Fruit fly (Drosophila melanogaster) whole organism, embryonic: ENCODE measurements around the gene Mer.

Experiments
- Abd-B ChIP-seq: fragments of 200-800 bp; sonication (Bioruptor generic); optimal IDR thresholded peaks from 2 replicates; lab custom pipeline; 2018; ENCODE audit warnings: missing biosample characterization, mild to moderate bottlenecking, missing genetic modification characterization, moderate library complexity
- Adf1 ChIP-seq: fragments of 200-800 bp; sonication (Bioruptor generic); IDR thresholded peaks from 2 replicates; pipeline ENCODE4 v1.3.6; 2022; ENCODE audit warnings: missing biosample characterization, missing genetic modification characterization
- Aef1 ChIP-seq: fragments of 200-800 bp; sonication (Bioruptor generic); IDR thresholded peaks from 3 replicates; pipeline ENCODE4 v1.3.6; 2022; ENCODE audit warnings: missing biosample characterization, missing genetic modification characterization
- Antp ChIP-seq: fragments of 200-800 bp; sonication (Bioruptor generic); optimal IDR thresholded peaks from 3 replicates; lab custom pipeline; 2016; ENCODE audit warnings: missing biosample characterization, missing genetic modification characterization
- Bgb ChIP-seq: fragments of 200-800 bp; sonication (Bioruptor generic); IDR thresholded peaks from 2 replicates; pipeline ENCODE4 v1.3.6; 2022; ENCODE audit warnings: missing biosample characterization, missing genetic modification characterization; ENCODE audit not compliant: partially characterized antibody
- CG10979 ChIP-seq: fragments of 200-800 bp; sonication (Bioruptor generic); optimal IDR thresholded peaks from 2 replicates; lab custom pipeline; 2018; ENCODE audit warnings: missing biosample characterization, mild to moderate bottlenecking, missing genetic modification characterization, moderate library complexity
- CG13775 ChIP-seq: fragments of 200-800 bp; sonication (Bioruptor generic); optimal IDR thresholded peaks from 3 replicates; lab custom pipeline; 2017; ENCODE audit warnings: missing biosample characterization, mild to moderate bottlenecking, missing genetic modification characterization
- CG14050 ChIP-seq: fragments of 200-800 bp; sonication (Bioruptor generic); IDR thresholded peaks from 3 replicates; pipeline ENCODE4 v1.3.6; 2022; ENCODE audit warnings: missing biosample characterization, missing genetic modification characterization
- CG15073 ChIP-seq: fragments of 200-800 bp; sonication (Bioruptor generic); optimal IDR thresholded peaks from 2 replicates; lab custom pipeline; 2016; ENCODE audit warnings: missing biosample characterization, missing genetic modification characterization
- CG15601 ChIP-seq: fragments of 200-800 bp; sonication (Bioruptor generic); optimal IDR thresholded peaks from 3 replicates; lab custom pipeline; 2019; ENCODE audit warnings: missing biosample characterization, mild to moderate bottlenecking, missing genetic modification characterization, moderate library complexity
- CG16813 ChIP-seq: fragments of 200-800 bp; sonication (Bioruptor generic); IDR thresholded peaks from 3 replicates; pipeline ENCODE4 v1.3.6; 2022; ENCODE audit warnings: missing biosample characterization, missing genetic modification characterization; ENCODE audit not compliant: partially characterized antibody
- CG18764 ChIP-seq: fragments of 200-800 bp; sonication (Bioruptor generic); optimal IDR thresholded peaks from 3 replicates; lab custom pipeline; 2016; ENCODE audit warnings: missing biosample characterization, missing genetic modification characterization
- CG3847 ChIP-seq: fragments of 200-800 bp; sonication (Bioruptor generic); IDR thresholded peaks from 2 replicates; pipeline ENCODE4 v1.3.6; 2022; ENCODE audit warnings: missing biosample characterization, missing genetic modification characterization
- CG4820 ChIP-seq: fragments of 200-800 bp; sonication (Bioruptor generic); optimal IDR thresholded peaks from 3 replicates; lab custom pipeline; 2016; ENCODE audit warnings: missing biosample characterization, missing genetic modification characterization
- CG6813 ChIP-seq: fragments of 200-800 bp; sonication (Bioruptor generic); optimal IDR thresholded peaks from 2 replicates; lab custom pipeline; 2017; ENCODE audit warnings: missing biosample characterization, missing genetic modification characterization, mild to moderate bottlenecking, moderate library complexity, missing genetic modification reagents
- CG7372 ChIP-seq: fragments of 200-800 bp; sonication (Bioruptor generic); IDR thresholded peaks from 2 replicates; pipeline ENCODE4 v1.3.6; 2022; ENCODE audit warnings: missing biosample characterization, missing genetic modification characterization
- CG8290 ChIP-seq, 3 experiments: fragments of 200-800 bp; sonication (Bioruptor generic); optimal IDR thresholded peaks; 2 replicates each; lab custom pipeline; 2016 to 2019; ENCODE audit warnings: missing biosample characterization in 3 of 3, missing genetic modification characterization in 3 of 3, mild to moderate bottlenecking in 2 of 3, moderate library complexity in 1 of 3
- CG9797 ChIP-seq: fragments of 200-800 bp; sonication (Bioruptor generic); optimal IDR thresholded peaks from 3 replicates; lab custom pipeline; 2018; ENCODE audit warnings: missing biosample characterization, mild to moderate bottlenecking, missing genetic modification characterization
- CG9817 ChIP-seq: fragments of 200-800 bp; sonication (Bioruptor generic); optimal IDR thresholded peaks from 2 replicates; lab custom pipeline; 2018; ENCODE audit warnings: missing biosample characterization, mild to moderate bottlenecking, missing genetic modification characterization, moderate library complexity
- CTCF ChIP-seq: fragments of 200-800 bp; sonication (Bioruptor generic); optimal IDR thresholded peaks from 2 replicates; lab custom pipeline; 2017; ENCODE audit warnings: missing biosample characterization, mild to moderate bottlenecking, missing genetic modification characterization, moderate library complexity
- CoRest ChIP-seq: fragments of 200-800 bp; sonication (Bioruptor generic); optimal IDR thresholded peaks from 3 replicates; lab custom pipeline; 2018; ENCODE audit warnings: missing biosample characterization, mild to moderate bottlenecking, missing genetic modification characterization, moderate library complexity
- Dp ChIP-seq: fragments of 200-800 bp; sonication (Bioruptor generic); optimal IDR thresholded peaks from 2 replicates; lab custom pipeline; 2018; ENCODE audit warnings: missing biosample characterization, mild to moderate bottlenecking, missing genetic modification characterization, moderate library complexity
- Drgx ChIP-seq: fragments of 200-800 bp; sonication (Bioruptor generic); IDR thresholded peaks from 2 replicates; pipeline ENCODE4 v1.3.6; 2022; ENCODE audit warnings: missing biosample characterization, missing genetic modification characterization
- MESR4 ChIP-seq: fragments of 200-800 bp; sonication (Bioruptor generic); optimal IDR thresholded peaks from 2 replicates; lab custom pipeline; 2018; ENCODE audit warnings: missing biosample characterization, mild to moderate bottlenecking, missing genetic modification characterization, moderate library complexity
- Mes4 ChIP-seq: fragments of 200-800 bp; sonication (Bioruptor generic); optimal IDR thresholded peaks from 2 replicates; lab custom pipeline; 2016; ENCODE audit warnings: missing biosample characterization, missing genetic modification characterization
- Mrtf ChIP-seq: fragments of 200-800 bp; sonication (Bioruptor generic); IDR thresholded peaks from 3 replicates; pipeline ENCODE4 v1.3.6; 2022; ENCODE audit warnings: missing biosample characterization, missing genetic modification characterization
- NC2α ChIP-seq: fragments of 200-800 bp; sonication (Bioruptor generic); optimal IDR thresholded peaks from 2 replicates; lab custom pipeline; 2016; ENCODE audit warnings: missing biosample characterization, missing genetic modification characterization
- NC2β ChIP-seq: fragments of 200-800 bp; sonication (Bioruptor generic); optimal IDR thresholded peaks from 2 replicates; lab custom pipeline; 2016; ENCODE audit warnings: missing biosample characterization, missing genetic modification characterization
- Neu2 ChIP-seq: fragments of 200-800 bp; sonication (Bioruptor generic); optimal IDR thresholded peaks from 3 replicates; lab custom pipeline; 2016; ENCODE audit warnings: missing biosample characterization, missing genetic modification characterization, borderline replicate concordance
- Oaz ChIP-seq: fragments of 200-800 bp; sonication (Bioruptor generic); IDR thresholded peaks from 2 replicates; pipeline ENCODE4 v1.3.6; 2022; ENCODE audit warnings: missing biosample characterization, missing genetic modification characterization
- Ptx1 ChIP-seq: fragments of 200-800 bp; sonication (Bioruptor generic); IDR thresholded peaks from 2 replicates; pipeline ENCODE4 v1.3.6; 2022; ENCODE audit warnings: missing biosample characterization, missing genetic modification characterization
- TFAM ChIP-seq: fragments of 200-800 bp; sonication (Bioruptor generic); optimal IDR thresholded peaks from 2 replicates; lab custom pipeline; 2017; ENCODE audit warnings: missing biosample characterization, missing genetic modification characterization, inconsistent platforms
- Usf ChIP-seq: fragments of 200-800 bp; sonication (Bioruptor generic); optimal IDR thresholded peaks from 2 replicates; lab custom pipeline; 2017; ENCODE audit warnings: missing genotype, missing biosample characterization, missing genetic modification characterization
- YL-1 ChIP-seq: fragments of 200-800 bp; sonication (Bioruptor generic); optimal IDR thresholded peaks from 3 replicates; lab custom pipeline; 2017; ENCODE audit warnings: missing biosample characterization, mild to moderate bottlenecking, missing genetic modification characterization
- amos ChIP-seq: fragments of 200-800 bp; sonication (Bioruptor generic); IDR thresholded peaks from 2 replicates; pipeline ENCODE4 v1.3.6; 2022; ENCODE audit warnings: missing biosample characterization, missing genetic modification characterization; ENCODE audit not compliant: partially characterized antibody
- chn ChIP-seq: fragments of 200-800 bp; sonication (Bioruptor generic); optimal IDR thresholded peaks from 2 replicates; lab custom pipeline; 2016; ENCODE audit warnings: missing biosample characterization, missing genetic modification characterization
- disco-r ChIP-seq: fragments of 200-800 bp; sonication (Bioruptor generic); optimal IDR thresholded peaks from 2 replicates; lab custom pipeline; 2016; ENCODE audit warnings: missing biosample characterization, missing genetic modification characterization
- dmrt11E ChIP-seq: fragments of 200-800 bp; sonication (Bioruptor generic); optimal IDR thresholded peaks from 3 replicates; lab custom pipeline; 2018; ENCODE audit warnings: missing biosample characterization, mild to moderate bottlenecking, missing genetic modification characterization, moderate library complexity
- dmrt99B ChIP-seq: fragments of 200-800 bp; sonication (Bioruptor generic); optimal IDR thresholded peaks from 2 replicates; lab custom pipeline; 2018; ENCODE audit warnings: missing biosample characterization, mild to moderate bottlenecking, missing genetic modification characterization, moderate library complexity
- gcm ChIP-seq: fragments of 200-800 bp; sonication (Bioruptor generic); optimal IDR thresholded peaks from 2 replicates; lab custom pipeline; 2019; ENCODE audit warnings: missing biosample characterization, mild to moderate bottlenecking, missing genetic modification characterization, moderate library complexity
- kay ChIP-seq: fragments of 200-800 bp; sonication (Bioruptor generic); optimal IDR thresholded peaks from 2 replicates; lab custom pipeline; 2016; ENCODE audit warnings: missing biosample characterization, missing genetic modification characterization
- maf-S ChIP-seq: fragments of 200-800 bp; sonication (Bioruptor generic); optimal IDR thresholded peaks from 2 replicates; lab custom pipeline; 2016; ENCODE audit warnings: missing biosample characterization, missing genetic modification characterization
- mam ChIP-seq: fragments of 200-800 bp; sonication (Bioruptor generic); optimal IDR thresholded peaks from 3 replicates; lab custom pipeline; 2016; ENCODE audit warnings: missing biosample characterization, missing genetic modification characterization
- pan ChIP-seq, 4 experiments: fragments of >200 bp in 3 of 4; fragments of 200-800 bp in 1 of 4; sonication (Bioruptor generic) in 1 of 4; optimal IDR thresholded peaks in 3 of 4; IDR thresholded peaks in 1 of 4; 2 replicates each; pipeline versions ENCODE4 v1.3.6 to Lab custom; 2017 to 2022; ENCODE audit warnings: missing biosample characterization in 2 of 4, missing genetic modification characterization in 2 of 4, mixed read lengths in 1 of 4
- rib ChIP-seq: fragments of 200-800 bp; sonication (Bioruptor generic); IDR thresholded peaks from 2 replicates; pipeline ENCODE4 v1.3.6; 2022; ENCODE audit warnings: missing biosample characterization, missing genetic modification characterization
- row ChIP-seq: fragments of 200-800 bp; sonication (Bioruptor generic); IDR thresholded peaks from 3 replicates; pipeline ENCODE4 v1.3.6; 2022; ENCODE audit warnings: missing biosample characterization, missing genetic modification characterization
- sens ChIP-seq: fragments of 200-800 bp; sonication (Bioruptor generic); peaks from one replicate; lab custom pipeline; 2016; ENCODE audit warnings: missing biosample characterization, missing genetic modification characterization
- slp2 ChIP-seq: fragments of 200-800 bp; sonication (Bioruptor generic); optimal IDR thresholded peaks from 2 replicates; lab custom pipeline; 2016; ENCODE audit warnings: missing biosample characterization, missing genetic modification characterization
- toy ChIP-seq: fragments of 200-800 bp; sonication (Bioruptor generic); IDR thresholded peaks from 2 replicates; pipeline ENCODE4 v1.3.6; 2022; ENCODE audit warnings: missing biosample characterization, missing genetic modification characterization
- wek ChIP-seq: fragments of 200-800 bp; sonication (Bioruptor generic); optimal IDR thresholded peaks from 3 replicates; lab custom pipeline; 2018; ENCODE audit warnings: missing biosample characterization, mild to moderate bottlenecking, missing genetic modification characterization, moderate library complexity
- zfh1 ChIP-seq: fragments of 200-800 bp; sonication (Bioruptor generic); IDR thresholded peaks from 3 replicates; pipeline ENCODE4 v1.3.6; 2022; ENCODE audit warnings: missing biosample characterization, missing genetic modification characterization
- zfh2 ChIP-seq: fragments of 200-800 bp; sonication (Bioruptor generic); optimal IDR thresholded peaks from 2 replicates; lab custom pipeline; 2016; ENCODE audit warnings: missing biosample characterization, missing genetic modification characterization

Gene Mer

dm6 chrX:19704083-19704482 is 10.8 kb upstream of the Mer start, which contains the start of the genes CG14230 and CG14232 (continued):
- TF ChIP-seq chn (GFP tag; lab: Kevin White, UChicago) (no peak), kay (GFP tag; lab: Kevin White, UChicago) (no peak), amos (GFP tag; lab: Robert Waterston, UW) (no peak), CG4820 (GFP tag; lab: Kevin White, UChicago) (no peak), Mrtf (no peak), NC2β (no peak), TFAM (GFP tag; lab: Kevin White, UChicago) (no peak), CG10979 (tag; lab: Kevin White, UChicago) (peak; percentile 9), Oaz (GFP tag; lab: Robert Waterston, UW) (no peak), CoRest (tag; lab: Kevin White, UChicago) (no peak), Dp (GFP tag; lab: Kevin White, UChicago) (peak; percentile 34), sens (peak; percentile 66), Aef1 (GFP tag; lab: Robert Waterston, UW) (no peak), Neu2 (GFP tag; lab: Kevin White, UChicago) (no peak), slp2 (no peak), mam (no peak), pan (optimal IDR thresholded peaks at IDR 0.05; lab: Kevin White, UChicago) (no peak), pan (GFP tag; optimal IDR thresholded peaks at IDR 0.05 in 1 of 2, IDR thresholded peaks at IDR 0.05 in 1 of 2) (no peak), wek (GFP tag; lab: Kevin White, UChicago) (no peak), Abd-B (GFP tag; lab: Kevin White, UChicago) (peak; percentile 61), CG14050 (GFP tag; lab: Robert Waterston, UW) (no peak), CTCF (no peak), CG15073 (GFP tag; lab: Kevin White, UChicago) (no peak), zfh2 (GFP tag; lab: Kevin White, UChicago) (peak; percentile 6), zfh1 (GFP tag; lab: Robert Waterston, UW) (no peak), Mes4 (GFP tag; lab: Kevin White, UChicago) (no peak), Bgb (GFP tag; lab: Robert Waterston, UW) (no peak), CG3847 (GFP tag; lab: Robert Waterston, UW) (no peak; the same call in 1 of the 2 replicates), NC2α (no peak), CG6813 (no peak)
- TF ChIP-seq, all 482 proteins: peak for 61

DNA sequence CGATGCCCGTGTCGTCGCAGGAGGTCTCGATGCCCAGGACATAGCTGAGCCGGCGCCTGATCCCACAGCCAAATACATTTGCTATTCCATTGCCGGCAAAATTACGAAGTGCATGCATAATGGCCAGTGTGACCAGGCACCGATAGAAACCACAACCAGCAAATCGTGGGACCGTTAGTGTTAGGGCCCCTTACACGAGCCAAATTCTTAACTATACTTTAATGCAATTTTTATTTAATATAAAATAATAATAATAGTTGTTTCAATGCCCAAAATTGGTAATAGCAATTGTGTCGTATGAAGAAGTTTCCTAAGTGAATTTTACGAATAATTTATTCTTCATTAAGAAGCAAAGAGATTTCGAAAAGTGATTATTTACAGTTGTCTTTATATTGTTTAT is 8.3 kb upstream of the Mer start, which contains the start of gene Tcs4:
TSS of gene Tcs4 (minus strand) at position 145 of the 400 bp plus-strand sequence.
- 0 out of 2 replicates have a peak, but pooled peaks have one; percentile 6 for TF ChIP-seq Drgx (GFP tag; lab: Robert Waterston, UW)
- TF ChIP-seq CG18764 (GFP tag; lab: Kevin White, UChicago) = peak; percentile 99
- no peak for TF ChIP-seq Adf1 (GFP tag; lab: Robert Waterston, UW)
- no peak for TF ChIP-seq Usf
- TF ChIP-seq toy (GFP tag; lab: Robert Waterston, UW) = no peak
- no peak for TF ChIP-seq CG7372
- peak; percentile 44 for TF ChIP-seq MESR4
- TF ChIP-seq CG9797 (GFP tag; lab: Kevin White, UChicago) = peak; percentile 70
- peak; percentile 27 for TF ChIP-seq CG15601
- TF ChIP-seq CG8290 (GFP tag; optimal IDR thresholded peaks at IDR 0.05; lab: Kevin White, UChicago) = peak; percentile 4
- TF ChIP-seq CG8290 (tag; optimal IDR thresholded peaks at IDR 0.05; lab: Kevin White, UChicago) = no peak
- TF ChIP-seq row = peak; percentile 76
- no peak for TF ChIP-seq rib (GFP tag; lab: Robert Waterston, UW)
- TF ChIP-seq Antp (GFP tag; lab: Kevin White, UChicago) = no peak
- TF ChIP-seq dmrt99B (tag; lab: Kevin White, UChicago) = no peak
- TF ChIP-seq CG9817 = no peak
- TF ChIP-seq gcm (GFP tag; lab: Kevin White, UChicago) = peak; percentile 3
- TF ChIP-seq dmrt11E (tag; lab: Kevin White, UChicago) = peak; percentile 47
- TF ChIP-seq CG16813 = peak; percentile 42; the same call in 2 of the 3 replicates
- peak; percentile 48 for TF ChIP-seq YL-1 (GFP tag; lab: Kevin White, UChicago)
- TF ChIP-seq Dp (GFP tag; lab: Kevin White, UChicago) = peak; percentile 32
- TF ChIP-seq maf-S (GFP tag; lab: Kevin White, UChicago) = no peak
- no peak for TF ChIP-seq disco-r
- no peak for TF ChIP-seq Ptx1 (GFP tag; lab: Robert Waterston, UW)
- TF ChIP-seq CG13775 (GFP tag; lab: Kevin White, UChicago) = peak; percentile 22
